Worm (Caenorhabditis elegans): ENCODE results near the gene glb-33.

DNA sequence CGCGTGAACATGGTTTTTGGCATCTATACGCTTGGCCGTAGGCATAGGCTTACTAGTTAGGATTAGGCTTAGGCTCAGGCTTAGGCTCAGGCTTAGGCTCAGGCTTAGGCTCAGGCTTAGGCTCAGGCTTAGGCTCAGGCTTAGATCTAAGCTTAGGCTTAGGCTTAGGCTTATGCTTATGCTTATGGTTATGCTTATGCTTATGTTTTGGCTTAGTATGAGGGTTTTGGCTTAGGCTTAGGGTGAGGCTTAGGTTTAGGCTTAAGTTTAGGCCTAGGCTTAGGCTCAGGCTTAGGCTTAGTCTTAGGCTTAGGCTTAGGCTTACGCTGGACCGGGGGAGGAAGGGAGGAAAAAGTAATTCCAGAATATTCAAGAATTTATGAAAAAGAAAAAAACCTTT, 46.1 kb upstream of the glb-33 start:
- TF ChIP-seq ztf-4 (tag; optimal IDR thresholded peaks at IDR 0.05) = no peak
- TF ChIP-seq ama-1 (optimal IDR thresholded peaks at IDR 0.05) = no peak
- TF ChIP-seq R02D3.7 (tag; optimal IDR thresholded peaks at IDR 0.05) = no peak
- no peak for TF ChIP-seq mbf-1 (tag; optimal IDR thresholded peaks at IDR 0.05)
- no peak for TF ChIP-seq unc-62 (GFP tag; optimal IDR thresholded peaks at IDR 0.05)
- no peak for TF ChIP-seq nhr-25 (tag; optimal IDR thresholded peaks at IDR 0.05)
- TF ChIP-seq mdl-1 (tag; optimal IDR thresholded peaks at IDR 0.05) = no peak
- TF ChIP-seq sma-9 (GFP tag; optimal IDR thresholded peaks at IDR 0.05) = no peak
- TF ChIP-seq sma-9 (tag; optimal IDR thresholded peaks at IDR 0.05) = no peak
- TF ChIP-seq blmp-1 (tag; optimal IDR thresholded peaks at IDR 0.05; ENCODE audit: insufficient read depth) = no peak
- no peak for TF ChIP-seq nhr-11 (tag; optimal IDR thresholded peaks at IDR 0.05)
- no peak for TF ChIP-seq fos-1 (tag; optimal IDR thresholded peaks at IDR 0.05)
- TF ChIP-seq elt-3 (tag; optimal IDR thresholded peaks at IDR 0.05) = no peak

All from whole organism, L2 larva.